Fruit fly (Drosophila melanogaster) whole organism, wandering third instar larva: Measurements from ENCODE around the gene bowl.

Source experiments
- Abd-B ChIP-seq: fragments of >200 bp; optimal IDR thresholded peaks from 2 replicates; lab custom pipeline; 2017; ENCODE audit warnings: missing biosample characterization, missing genetic modification characterization
- CG32264 ChIP-seq: fragments of 200-800 bp; sonication (Bioruptor generic); optimal IDR thresholded peaks from 2 replicates; lab custom pipeline; 2016; ENCODE audit warnings: missing biosample characterization, missing genetic modification characterization
- CG9705 ChIP-seq: fragments of 200-800 bp; sonication (Bioruptor generic); optimal IDR thresholded peaks from 2 replicates; lab custom pipeline; 2018; ENCODE audit warnings: missing biosample characterization, mild to moderate bottlenecking, missing genetic modification characterization
- CrebA ChIP-seq: fragments of 200-800 bp; sonication (Bioruptor generic); optimal IDR thresholded peaks from 2 replicates; lab custom pipeline; 2016; ENCODE audit warnings: missing biosample characterization, mild to moderate bottlenecking, missing genetic modification characterization, borderline replicate concordance
- Dfd ChIP-seq: fragments of >200 bp; optimal IDR thresholded peaks from 2 replicates; lab custom pipeline; 2017; ENCODE audit warnings: missing biosample characterization, missing genetic modification characterization
- Dif ChIP-seq: fragments of 200-275, 200-300 bp; sonication (Bioruptor generic); optimal IDR thresholded peaks from 2 replicates; lab custom pipeline; 2018; ENCODE audit warnings: missing biosample characterization, missing genetic modification characterization; ENCODE audit not compliant: partially characterized antibody
- GATAd ChIP-seq: sonication (Bioruptor generic); optimal IDR thresholded peaks from 2 replicates; lab custom pipeline; 2016; ENCODE audit warnings: missing biosample characterization, missing genetic modification characterization
- HLH106 ChIP-seq: fragments of 200-800 bp; optimal IDR thresholded peaks from 3 replicates; lab custom pipeline; 2019; ENCODE audit warnings: missing biosample characterization, mild to moderate bottlenecking, missing genetic modification characterization, moderate library complexity
- Hnf4 ChIP-seq: fragments of 200-800 bp; sonication (Bioruptor generic); optimal IDR thresholded peaks from 2 replicates; lab custom pipeline; 2016; ENCODE audit warnings: missing biosample characterization, mild to moderate bottlenecking, missing genetic modification characterization
- Hr78 ChIP-seq: fragments of >200 bp; optimal IDR thresholded peaks from 2 replicates; lab custom pipeline; 2017; ENCODE audit warnings: missing biosample characterization, missing genetic modification characterization
- Hr83 ChIP-seq: fragments of 200-300 bp; sonication (Bioruptor generic); optimal IDR thresholded peaks from 2 replicates; lab custom pipeline; 2016; ENCODE audit warnings: missing biosample characterization, mild to moderate bottlenecking, missing genetic modification characterization, moderate library complexity; ENCODE audit not compliant: poor library complexity, severe bottlenecking
- Jra ChIP-seq: sonication (Bioruptor generic); optimal IDR thresholded peaks from 2 replicates; lab custom pipeline; 2016; ENCODE audit warnings: missing biosample characterization, missing genetic modification characterization
- Mio ChIP-seq: sonication (Bioruptor generic); optimal IDR thresholded peaks from 2 replicates; lab custom pipeline; 2016; ENCODE audit warnings: missing biosample characterization, missing genetic modification characterization
- Myc ChIP-seq: fragments of >200 bp; optimal IDR thresholded peaks from 2 replicates; lab custom pipeline; 2017
- N ChIP-seq: fragments of >200 bp; optimal IDR thresholded peaks from 2 replicates; lab custom pipeline; 2018; ENCODE audit warnings: missing biosample characterization, missing external identifiers, missing genetic modification characterization
- OdsH ChIP-seq: fragments of 200-800 bp; sonication (Bioruptor generic); optimal IDR thresholded peaks from 2 replicates; lab custom pipeline; 2016; ENCODE audit warnings: missing biosample characterization, mild to moderate bottlenecking, missing genetic modification characterization
- Rel ChIP-seq, 2 experiments: fragments of 200-800 bp; sonication (Bioruptor generic) in 1 of 2; optimal IDR thresholded peaks; 2 replicates in 1 of 2; 3 replicates in 1 of 2; lab custom pipeline; 2016 to 2019; ENCODE audit warnings: mild to moderate bottlenecking in 2 of 2, missing biosample characterization in 2 of 2, missing genetic modification characterization in 2 of 2, moderate library complexity in 1 of 2
- Sp1 ChIP-seq: fragments of 200-800 bp; sonication (Bioruptor generic); optimal IDR thresholded peaks from 3 replicates; lab custom pipeline; 2019; ENCODE audit warnings: missing biosample characterization, mild to moderate bottlenecking, missing genetic modification characterization, moderate library complexity
- Vsx2 ChIP-seq: fragments of 200-300, 225-300 bp; sonication (Bioruptor generic); optimal IDR thresholded peaks from 2 replicates; lab custom pipeline; 2018; ENCODE audit warnings: missing biosample characterization, missing genetic modification characterization; ENCODE audit not compliant: partially characterized antibody
- br ChIP-seq: fragments of 200-800 bp; sonication (Bioruptor generic); optimal IDR thresholded peaks from 2 replicates; lab custom pipeline; 2016; ENCODE audit warnings: missing biosample characterization, missing genetic modification characterization
- brk ChIP-seq: fragments of 200-800 bp; sonication (Bioruptor generic); optimal IDR thresholded peaks from 2 replicates; lab custom pipeline; 2016; ENCODE audit warnings: missing biosample characterization, mild to moderate bottlenecking, missing genetic modification characterization
- dl ChIP-seq, 2 experiments: fragments of 175-275, 200-275 bp in 1 of 2; fragments of 200-275 bp in 1 of 2; sonication (Bioruptor generic); optimal IDR thresholded peaks; lab custom pipeline; 2018; ENCODE audit warnings: mild to moderate bottlenecking in 2 of 2, missing biosample characterization in 2 of 2, missing genetic modification characterization in 2 of 2, moderate library complexity in 2 of 2; ENCODE audit not compliant: partially characterized antibody in 2 of 2, insufficient read depth in 1 of 2
- dmrt93B ChIP-seq: fragments of 200-800 bp; sonication (Bioruptor generic); optimal IDR thresholded peaks from 2 replicates; lab custom pipeline; 2018; ENCODE audit warnings: missing biosample characterization, mild to moderate bottlenecking, missing genetic modification characterization
- dsf ChIP-seq: sonication (Bioruptor generic); optimal IDR thresholded peaks from 2 replicates; lab custom pipeline; 2016; ENCODE audit warnings: missing biosample characterization, missing genetic modification characterization, borderline replicate concordance
- ey ChIP-seq: fragments of 200-800 bp; sonication (Bioruptor generic); optimal IDR thresholded peaks from 2 replicates; lab custom pipeline; 2016; ENCODE audit warnings: missing biosample characterization, missing genetic modification characterization
- foxo ChIP-seq, 2 experiments: fragments of 200-800 bp; sonication (Bioruptor generic); optimal IDR thresholded peaks; 2 replicates in 1 of 2; 3 replicates in 1 of 2; lab custom pipeline; 2016 to 2017; ENCODE audit warnings: missing biosample characterization in 2 of 2, missing genetic modification characterization in 2 of 2
- fru ChIP-seq: fragments of 200-800 bp; sonication (Bioruptor generic); optimal IDR thresholded peaks from 3 replicates; lab custom pipeline; 2016; ENCODE audit warnings: missing biosample characterization, mild to moderate bottlenecking, missing genetic modification characterization
- h ChIP-seq: fragments of 200-800 bp; sonication (Bioruptor generic); optimal IDR thresholded peaks from 3 replicates; lab custom pipeline; 2016; ENCODE audit warnings: missing biosample characterization, mild to moderate bottlenecking, missing genetic modification characterization
- jim ChIP-seq: fragments of 175-275, 200-325 bp; sonication (Bioruptor generic); optimal IDR thresholded peaks from 2 replicates; lab custom pipeline; 2016; ENCODE audit warnings: missing biosample characterization, mild to moderate bottlenecking, missing genetic modification characterization
- lola ChIP-seq: fragments of >200 bp; optimal IDR thresholded peaks from 2 replicates; lab custom pipeline; 2017; ENCODE audit warnings: missing biosample characterization, missing genetic modification characterization
- pan ChIP-seq: fragments of >200 bp; optimal IDR thresholded peaks from 2 replicates; lab custom pipeline; 2017
- psq ChIP-seq: fragments of 200-800 bp; sonication (Bioruptor generic); optimal IDR thresholded peaks from 3 replicates; lab custom pipeline; 2017; ENCODE audit warnings: missing biosample characterization, mild to moderate bottlenecking, missing genetic modification characterization, moderate library complexity
- rgr ChIP-seq: fragments of 200-800 bp; sonication (Bioruptor generic); optimal IDR thresholded peaks from 3 replicates; lab custom pipeline; 2016; ENCODE audit warnings: missing biosample characterization, mild to moderate bottlenecking, missing genetic modification characterization
- sage ChIP-seq: fragments of 200-800 bp; sonication (Bioruptor generic); optimal IDR thresholded peaks from 2 replicates; lab custom pipeline; 2016; ENCODE audit warnings: missing biosample characterization, mild to moderate bottlenecking, missing genetic modification characterization
- sv ChIP-seq: fragments of 200-800 bp; sonication (Bioruptor generic); optimal IDR thresholded peaks from 3 replicates; lab custom pipeline; 2016; ENCODE audit warnings: missing biosample characterization, missing genetic modification characterization
- tai ChIP-seq: sonication (Bioruptor generic); optimal IDR thresholded peaks from 2 replicates; lab custom pipeline; 2016; ENCODE audit warnings: missing biosample characterization, missing genetic modification characterization
- usp ChIP-seq: fragments of >200 bp; optimal IDR thresholded peaks from 2 replicates; lab custom pipeline; 2017; ENCODE audit warnings: missing biosample characterization, missing genetic modification characterization
- woc ChIP-seq: sonication (Bioruptor generic); optimal IDR thresholded peaks from 2 replicates; lab custom pipeline; 2016; ENCODE audit warnings: missing biosample characterization, mild to moderate bottlenecking, missing genetic modification characterization

Gene bowl

dm6 chr2L:3804641-3805273 is 33.3 kb downstream of the bowl start:
- TF ChIP-seq foxo (GFP tag; optimal IDR thresholded peaks at IDR 0.05; lab: Kevin White, UChicago) (peak; percentile 61 to 83), CrebA (GFP tag; lab: Kevin White, UChicago) (peak; percentile 25), dl (GFP tag; optimal IDR thresholded peaks at IDR 0.05; lab: Kevin White, UChicago; ENCODE audit: insufficient read depth in 1 of 2, partially characterized antibody in 2 of 2) (no peak), brk (GFP tag; lab: Kevin White, UChicago) (no peak), Vsx2 (no peak), Sp1 (GFP tag; lab: Kevin White, UChicago) (peak; percentile 83), br (GFP tag; lab: Kevin White, UChicago) (peak; percentile 81), rgr (GFP tag; lab: Kevin White, UChicago) (peak; percentile 79), Hr78 (GFP tag; lab: Kevin White, UChicago) (no peak), HLH106 (tag; lab: Kevin White, UChicago) (peak; percentile 88), usp (no peak), CG32264 (GFP tag; lab: Kevin White, UChicago) (peak; percentile 73), OdsH (GFP tag; lab: Kevin White, UChicago) (peak; percentile 66), N (GFP tag; lab: Kevin White, UChicago) (no peak), dsf (GFP tag; lab: Kevin White, UChicago) (no peak), Myc (lab: Kevin White, UChicago) (no peak), ey (peak; percentile 83), Hnf4 (GFP tag; lab: Kevin White, UChicago) (peak; percentile 55), jim (GFP tag; lab: Kevin White, UChicago) (no peak), woc (peak; percentile 44), sv (peak; percentile 93), Abd-B (GFP tag; lab: Kevin White, UChicago) (no peak), Rel (GFP tag; optimal IDR thresholded peaks at IDR 0.05; lab: Kevin White, UChicago) (no peak), Rel (tag; optimal IDR thresholded peaks at IDR 0.05; lab: Kevin White, UChicago) (peak; percentile 27), Mio (GFP tag; lab: Kevin White, UChicago) (no peak), Hr83 (no peak), Jra (GFP tag; lab: Kevin White, UChicago) (no peak), tai (peak; percentile 33), dmrt93B (GFP tag; lab: Kevin White, UChicago) (peak; percentile 70), psq (GFP tag; lab: Kevin White, UChicago) (peak; percentile 67), CG9705 (GFP tag; lab: Kevin White, UChicago) (peak; percentile 74), sage (GFP tag; lab: Kevin White, UChicago) (peak; percentile 61), pan (lab: Kevin White, UChicago) (no peak), lola (GFP tag; lab: Kevin White, UChicago) (no peak), Dfd (GFP tag; lab: Kevin White, UChicago) (no peak), GATAd (GFP tag; lab: Kevin White, UChicago) (no peak), Dif (GFP tag; lab: Kevin White, UChicago) (no peak), h (peak; percentile 90), fru (GFP tag; lab: Kevin White, UChicago) (peak; percentile 91)

DNA sequence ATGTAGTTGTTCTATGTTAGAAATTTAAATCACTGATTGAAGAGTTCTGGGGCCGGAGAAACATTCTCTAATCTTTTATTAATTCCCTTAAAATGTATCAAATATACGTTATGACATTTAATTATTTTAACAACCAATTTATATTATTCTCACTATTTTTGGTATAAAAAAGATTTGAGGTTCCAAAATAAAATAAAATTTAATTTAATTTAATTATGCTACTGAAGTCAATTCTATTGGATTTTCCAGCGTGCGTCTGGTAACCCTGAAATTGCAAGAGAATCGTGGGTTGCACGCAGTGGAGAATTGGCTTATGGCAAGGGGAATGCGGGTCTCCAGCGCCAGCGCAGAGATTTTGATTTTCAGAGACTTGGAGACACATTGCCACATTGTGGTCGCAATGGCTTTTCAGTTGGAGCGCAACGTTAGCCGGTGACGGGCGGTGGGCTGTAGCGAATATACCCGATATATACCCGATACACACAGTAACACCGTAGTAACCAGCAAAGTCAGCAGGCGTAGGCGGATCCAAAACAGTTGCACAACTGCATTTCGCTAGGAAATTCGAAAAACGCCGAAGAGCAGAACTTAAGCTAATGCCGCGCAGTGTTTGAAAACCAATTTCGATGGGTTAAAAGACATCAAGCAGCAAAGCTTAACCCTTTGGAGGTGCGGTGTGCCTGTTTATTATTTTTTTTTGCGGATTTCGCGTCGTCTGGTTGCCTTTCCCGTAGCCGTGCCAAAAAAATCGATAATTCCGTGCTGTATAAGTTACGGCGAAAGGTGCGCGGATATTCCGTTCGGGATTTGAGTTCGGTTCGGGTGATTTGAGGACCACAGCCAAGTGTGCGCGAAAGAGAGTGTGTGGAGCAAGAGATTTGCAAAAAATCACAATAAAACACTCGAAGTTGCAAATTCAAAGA is 34.0 kb downstream of the bowl start:
- TF ChIP-seq HLH106 (tag; lab: Kevin White, UChicago) = peak; percentile 22
- TF ChIP-seq dmrt93B (GFP tag; lab: Kevin White, UChicago) = no peak
- TF ChIP-seq Hnf4 (GFP tag; lab: Kevin White, UChicago) = no peak
- no peak for TF ChIP-seq CG9705 (GFP tag; lab: Kevin White, UChicago)
- TF ChIP-seq fru (GFP tag; lab: Kevin White, UChicago) = peak; percentile 47
- TF ChIP-seq OdsH (GFP tag; lab: Kevin White, UChicago) = no peak
- TF ChIP-seq rgr (GFP tag; lab: Kevin White, UChicago) = no peak
- TF ChIP-seq pan (lab: Kevin White, UChicago) = no peak
- TF ChIP-seq CG32264 (GFP tag; lab: Kevin White, UChicago) = no peak
- no peak for TF ChIP-seq tai
- TF ChIP-seq Mio (GFP tag; lab: Kevin White, UChicago) = no peak
- no peak for TF ChIP-seq GATAd (GFP tag; lab: Kevin White, UChicago)
- no peak for TF ChIP-seq dsf (GFP tag; lab: Kevin White, UChicago)
- TF ChIP-seq, all 38 proteins: peak for 2
